Worm (Caenorhabditis elegans) whole organism, L4/young adult: ENCODE results near the gene moma-1.

Experiments
- W03F9.2 ChIP-seq: fragments of 150-350 bp; optimal IDR thresholded peaks from 2 replicates; lab custom pipeline; 2014; ENCODE audit warnings: missing biosample characterization, missing genetic modification characterization
- him-1 ChIP-seq: sonication (generic microtip); optimal IDR thresholded peaks from 2 replicates; lab custom pipeline; 2016; ENCODE audit warnings: missing genotype, missing genetic modification reagents, missing genetic modification characterization, missing compliant biosample characterization

- TF ChIP-seq him-1 (tag; lab: Kevin White, UChicago) (no peak), W03F9.2 (tag; lab: Kevin White, UChicago) (no peak)
These were observed 40.7 kb downstream of the moma-1 start, which contains the start of gene daf-7 for ce11 chrIII:811544-811943.
